Worm (Caenorhabditis elegans) whole organism, young adult: ENCODE results near the gene F52G3.7.

Experiments used
- B0336.3 ChIP-seq: fragments of 200-800 bp; sonication (Bioruptor generic); IDR thresholded peaks from 2 replicates; pipeline ENCODE4 v1.3.6; 2022; ENCODE audit warnings: missing genetic modification characterization, missing compliant biosample characterization
- C06A6.2 ChIP-seq: fragments of 200-800 bp; sonication (Bioruptor generic); conservative IDR thresholded peaks from 2 replicates; pipeline ENCODE4 v1.3.6; 2022; ENCODE audit warnings: missing genetic modification characterization, missing compliant biosample characterization
- F57A8.1 ChIP-seq: fragments of 200-800 bp; sonication (Bioruptor generic); optimal IDR thresholded peaks from 2 replicates; lab custom pipeline; 2018; ENCODE audit warnings: mild to moderate bottlenecking, missing genetic modification characterization, moderate library complexity, missing compliant biosample characterization
- K11D2.4 ChIP-seq: fragments of 200-800 bp; sonication (Bioruptor generic); IDR thresholded peaks from 2 replicates; pipeline ENCODE4 v1.3.6; 2022; ENCODE audit warnings: missing genetic modification reagents, missing genetic modification characterization, missing compliant biosample characterization
- ZK185.1 ChIP-seq: sonication (generic microtip); optimal IDR thresholded peaks from 2 replicates; lab custom pipeline; 2016; ENCODE audit warnings: mild to moderate bottlenecking, missing genetic modification characterization, missing compliant biosample characterization; ENCODE audit not compliant: poor library complexity, severe bottlenecking
- attf-6 ChIP-seq: fragments of 200-800 bp; sonication (Bioruptor generic); IDR thresholded peaks from 2 replicates; pipeline ENCODE4 v1.3.6; 2022; ENCODE audit warnings: missing genetic modification reagents, missing genetic modification characterization, missing compliant biosample characterization
- cebp-1 ChIP-seq, 2 experiments: fragments of 200-800 bp in 1 of 2; sonication (Bioruptor generic) in 1 of 2; sonication (generic microtip) in 1 of 2; IDR thresholded peaks in 1 of 2; optimal IDR thresholded peaks in 1 of 2; 2 replicates each; pipeline versions ENCODE4 v1.3.6 to Lab custom; 2017 to 2022; ENCODE audit warnings: missing compliant biosample characterization in 2 of 2, missing genetic modification characterization in 2 of 2, mild to moderate bottlenecking in 1 of 2, missing genetic modification reagents in 1 of 2, moderate library complexity in 1 of 2
- ceh-100 ChIP-seq: fragments of 200-800 bp; sonication (Bioruptor generic); IDR thresholded peaks from 2 replicates; pipeline ENCODE4 v1.3.6; 2022; ENCODE audit warnings: missing genetic modification reagents, missing genetic modification characterization, missing compliant biosample characterization
- ceh-27 ChIP-seq: fragments of 200-800 bp; sonication (Bioruptor generic); optimal IDR thresholded peaks from 2 replicates; lab custom pipeline; 2018; ENCODE audit warnings: mild to moderate bottlenecking, missing genetic modification characterization, moderate library complexity, missing compliant biosample characterization
- die-1 ChIP-seq: sonication (generic microtip); optimal IDR thresholded peaks from 2 replicates; lab custom pipeline; 2016; ENCODE audit warnings: missing genotype, mild to moderate bottlenecking, missing genetic modification characterization, missing compliant biosample characterization
- dox-1 ChIP-seq: fragments of 200-800 bp; sonication (Bioruptor generic); IDR thresholded peaks from 2 replicates; pipeline ENCODE4 v1.3.6; 2022; ENCODE audit warnings: missing genetic modification reagents, missing genetic modification characterization, missing compliant biosample characterization
- efl-1 ChIP-seq: fragments of 150-350 bp; optimal IDR thresholded peaks from 2 replicates; lab custom pipeline; 2014; ENCODE audit warnings: missing biosample characterization, missing genetic modification reagents, missing genetic modification characterization
- egrh-3 ChIP-seq: fragments of 200-800 bp; sonication (Bioruptor generic); IDR thresholded peaks from 2 replicates; pipeline ENCODE4 v1.3.6; 2022; ENCODE audit warnings: missing genetic modification reagents, missing genetic modification characterization, missing compliant biosample characterization
- hlh-12 ChIP-seq: sonication (generic microtip); optimal IDR thresholded peaks from 2 replicates; lab custom pipeline; 2016; ENCODE audit warnings: missing genetic modification characterization, missing compliant biosample characterization
- hlh-26 ChIP-seq: fragments of 200-800 bp; sonication (Bioruptor generic); conservative IDR thresholded peaks from 2 replicates; pipeline ENCODE4 v1.3.6; 2022; ENCODE audit warnings: missing genetic modification reagents, missing genetic modification characterization, missing compliant biosample characterization
- hmg-1.2 ChIP-seq: fragments of 200-800 bp; sonication (Bioruptor generic); IDR thresholded peaks from 2 replicates; pipeline ENCODE4 v1.3.6; 2022; ENCODE audit warnings: missing genetic modification reagents, missing genetic modification characterization, missing compliant biosample characterization
- hmg-20 ChIP-seq: fragments of 200-800 bp; sonication (Bioruptor generic); IDR thresholded peaks from 2 replicates; pipeline ENCODE4 v1.3.6; 2022; ENCODE audit warnings: missing genetic modification reagents, missing genetic modification characterization, missing compliant biosample characterization
- hsf-1 ChIP-seq: fragments of 200-800 bp; sonication (Bioruptor generic); IDR thresholded peaks from 2 replicates; pipeline ENCODE4 v1.3.6; 2022; ENCODE audit warnings: missing genetic modification reagents, missing genetic modification characterization, missing compliant biosample characterization
- lin-26 ChIP-seq: fragments of 200-800 bp; sonication (Bioruptor generic); IDR thresholded peaks from 2 replicates; pipeline ENCODE4 v1.3.6; 2022; ENCODE audit warnings: missing genetic modification reagents, missing genetic modification characterization, missing compliant biosample characterization
- lin-35 ChIP-seq, 3 experiments: fragments of 150-350 bp in 2 of 3; sonication (generic microtip) in 1 of 3; optimal IDR thresholded peaks; 2 replicates each; lab custom pipeline; 2014 to 2018; ENCODE audit warnings: missing biosample characterization in 3 of 3, missing genetic modification characterization in 3 of 3, missing genetic modification reagents in 3 of 3
- lin-40 ChIP-seq: sonication (generic microtip); optimal IDR thresholded peaks from 2 replicates; lab custom pipeline; 2016; ENCODE audit warnings: missing genetic modification characterization, mild to moderate bottlenecking, missing compliant biosample characterization, missing genotype, missing genetic modification reagents
- madf-3 ChIP-seq: fragments of 200-800 bp; sonication (Bioruptor generic); IDR thresholded peaks from 2 replicates; pipeline ENCODE4 v1.3.6; 2022; ENCODE audit warnings: missing genetic modification reagents, missing genetic modification characterization, missing compliant biosample characterization
- mes-4 ChIP-seq: sonication (generic microtip); optimal IDR thresholded peaks from 2 replicates; lab custom pipeline; 2016; ENCODE audit warnings: missing genotype, missing genetic modification characterization, missing compliant biosample characterization
- nfya-1 ChIP-seq: sonication (generic microtip); optimal IDR thresholded peaks from 2 replicates; lab custom pipeline; 2017; ENCODE audit warnings: antibody characterized with exemption, missing compliant biosample characterization, missing genetic modification characterization, borderline replicate concordance; ENCODE audit not compliant: insufficient read depth
- nfya-2 ChIP-seq: fragments of 200-800 bp; sonication (Bioruptor generic); IDR thresholded peaks from 2 replicates; pipeline ENCODE4 v1.3.6; 2022; ENCODE audit warnings: missing genetic modification reagents, missing genetic modification characterization, missing compliant biosample characterization
- nfyb-1 ChIP-seq: fragments of 200-800 bp; sonication (Bioruptor generic); IDR thresholded peaks from 2 replicates; pipeline ENCODE4 v1.3.6; 2022; ENCODE audit warnings: missing genetic modification reagents, missing genetic modification characterization, missing compliant biosample characterization
- nhr-120 ChIP-seq: fragments of 200-800 bp; sonication (Bioruptor generic); IDR thresholded peaks from 2 replicates; pipeline ENCODE4 v1.3.6; 2022; ENCODE audit warnings: missing genetic modification characterization, missing compliant biosample characterization
- nhr-179 ChIP-seq: sonication (generic microtip); optimal IDR thresholded peaks from 2 replicates; lab custom pipeline; 2016; ENCODE audit warnings: mild to moderate bottlenecking, missing genetic modification characterization, missing compliant biosample characterization
- nhr-27 ChIP-seq: fragments of 200-800 bp; sonication (Bioruptor generic); optimal IDR thresholded peaks from 2 replicates; lab custom pipeline; 2018; ENCODE audit warnings: mild to moderate bottlenecking, missing genetic modification characterization, moderate library complexity, missing compliant biosample characterization
- nhr-80 ChIP-seq: sonication (generic microtip); optimal IDR thresholded peaks from 2 replicates; lab custom pipeline; 2016; ENCODE audit warnings: missing genetic modification characterization, missing compliant biosample characterization
- sea-2 ChIP-seq: fragments of 200-800 bp; sonication (Bioruptor generic); IDR thresholded peaks from 2 replicates; pipeline ENCODE4 v1.3.6; 2022; ENCODE audit warnings: missing genetic modification characterization, missing compliant biosample characterization
- snpc-4 ChIP-seq, 5 experiments: fragments of 150-350 bp in 1 of 5; sonication (generic microtip) in 4 of 5; optimal IDR thresholded peaks; 2 replicates each; lab custom pipeline; 2014 to 2018; ENCODE audit warnings: missing genetic modification characterization in 5 of 5, missing biosample characterization in 3 of 5, antibody characterized with exemption in 2 of 5, mild to moderate bottlenecking in 2 of 5, missing compliant biosample characterization in 2 of 5, missing genotype in 2 of 5, moderate library complexity in 2 of 5, missing genetic modification reagents in 1 of 5
- tbp1 ChIP-seq: fragments of 200-800 bp; sonication (Bioruptor generic); optimal IDR thresholded peaks from 2 replicates; lab custom pipeline; 2018; ENCODE audit warnings: mild to moderate bottlenecking, missing genetic modification characterization, missing compliant biosample characterization
- xnd-1 ChIP-seq: sonication (generic microtip); optimal IDR thresholded peaks from 2 replicates; lab custom pipeline; 2016; ENCODE audit warnings: missing genotype, missing genetic modification reagents, missing genetic modification characterization, missing compliant biosample characterization
- zfh-2 ChIP-seq: fragments of 200-800 bp; sonication (Bioruptor generic); conservative IDR thresholded peaks from 2 replicates; pipeline ENCODE4 v1.3.6; 2022; ENCODE audit warnings: missing genetic modification reagents, missing genetic modification characterization, missing compliant biosample characterization
- zim-3 ChIP-seq: sonication (generic microtip); optimal IDR thresholded peaks from 2 replicates; lab custom pipeline; 2017; ENCODE audit warnings: mild to moderate bottlenecking, missing genetic modification characterization, moderate library complexity, missing compliant biosample characterization
- ztf-26 ChIP-seq: sonication (generic microtip); optimal IDR thresholded peaks from 2 replicates; lab custom pipeline; 2017; ENCODE audit warnings: missing genetic modification characterization, missing compliant biosample characterization

Gene F52G3.7

ce11 chrX:16994417-16994816 lies 30.7 kb downstream of the F52G3.7 start:
- TF ChIP-seq hmg-20 (no peak), nhr-120 (GFP tag; lab: Robert Waterston, UW) (no peak), ztf-26 (tag; lab: Kevin White, UChicago) (no peak), hlh-12 (tag; lab: Kevin White, UChicago) (no peak), hmg-1.2 (GFP tag; lab: Robert Waterston, UW) (no peak), F57A8.1 (GFP tag; lab: Kevin White, UChicago) (no peak), B0336.3 (GFP tag; lab: Robert Waterston, UW) (no peak), madf-3 (GFP tag; lab: Robert Waterston, UW) (no peak), die-1 (no peak), K11D2.4 (GFP tag; lab: Robert Waterston, UW) (no peak), ceh-27 (no peak), xnd-1 (tag; lab: Kevin White, UChicago) (no peak)

- TF ChIP-seq nhr-80 (peak; percentile 48), ZK185.1 (tag; lab: Kevin White, UChicago) (peak; percentile 19), efl-1 (GFP tag; lab: Kevin White, UChicago) (no peak)
- TF ChIP-seq, all 124 proteins: peak for 2
Measured at ce11 chrX:16995149-16995885, 31.6 kb downstream of the F52G3.7 start.

- TF ChIP-seq snpc-4 (GFP tag; optimal IDR thresholded peaks at IDR 0.05; lab: Kevin White, UChicago), result no peak
- TF ChIP-seq snpc-4 (tag; optimal IDR thresholded peaks at IDR 0.05; lab: Kevin White, UChicago), result peak in 2 of 4 experiments; percentile 2 to 57
- peak; percentile 77 for TF ChIP-seq nhr-80
- TF ChIP-seq zim-3 (tag; lab: Kevin White, UChicago), result no peak
- no peak for TF ChIP-seq lin-35 (GFP tag; optimal IDR thresholded peaks at IDR 0.05; lab: Kevin White, UChicago)
Measured at ce11 chrX:16995886-16996283, 32.2 kb downstream of the F52G3.7 start.

- TF ChIP-seq cebp-1 (GFP tag; IDR thresholded peaks at IDR 0.05; lab: Robert Waterston, UW) (no peak), cebp-1 (tag; optimal IDR thresholded peaks at IDR 0.05; lab: Kevin White, UChicago) (no peak), zim-3 (tag; lab: Kevin White, UChicago) (no peak), nhr-179 (tag; lab: Kevin White, UChicago) (no peak), nfya-1 (tag; lab: Kevin White, UChicago) (no peak), hsf-1 (GFP tag; lab: Robert Waterston, UW) (no peak), C06A6.2 (GFP tag; lab: Robert Waterston, UW) (no peak), lin-40 (tag; lab: Kevin White, UChicago) (no peak), nfya-2 (GFP tag; lab: Robert Waterston, UW) (no peak), attf-6 (GFP tag; lab: Robert Waterston, UW) (no peak), sea-2 (GFP tag; lab: Robert Waterston, UW) (no peak), lin-26 (no peak)
- TF ChIP-seq, all 124 proteins: peak for 0
Measured at ce11 chrX:16998003-16998402, 34.3 kb downstream of the F52G3.7 start.

ce11 chrX:16998981-16999380 lies 35.3 kb downstream of the F52G3.7 start:
- TF ChIP-seq ceh-100 (GFP tag; lab: Robert Waterston, UW) (no peak), dox-1 (GFP tag; lab: Robert Waterston, UW) (peak; percentile 30; the same call in 1 of the 2 replicates), tbp1 (GFP tag; lab: Kevin White, UChicago) (no peak), zfh-2 (GFP tag; lab: Robert Waterston, UW) (peak; percentile 86), nhr-179 (tag; lab: Kevin White, UChicago) (no peak), nhr-27 (tag; lab: Kevin White, UChicago) (no peak), nfya-2 (GFP tag; lab: Robert Waterston, UW) (no peak), mes-4 (tag; lab: Kevin White, UChicago) (no peak), nfyb-1 (GFP tag; lab: Robert Waterston, UW) (0 out of 2 replicates have a peak, but pooled peaks have one; percentile 8), hlh-26 (no peak), egrh-3 (GFP tag; lab: Robert Waterston, UW) (peak; percentile 29; the same call in 1 of the 2 replicates)
